Worm (Caenorhabditis elegans) whole organism, L3 larva: ENCODE results near the gene R10E11.5.

ENCODE experiments used
- ZK546.5 ChIP-seq: sonication (generic microtip); optimal IDR thresholded peaks from 2 replicates; lab custom pipeline; 2017; ENCODE audit warnings: missing biosample characterization, missing genetic modification characterization
- ama-1 ChIP-seq: fragments of 150-350 bp; optimal IDR thresholded peaks from 2 replicates; lab custom pipeline; 2018
- elt-2 ChIP-seq: sonication (generic microtip); optimal IDR thresholded peaks from 2 replicates; lab custom pipeline; 2016; ENCODE audit warnings: missing genetic modification reagents, mild to moderate bottlenecking, missing genetic modification characterization, missing compliant biosample characterization
- nhr-11 ChIP-seq: fragments of 150-350 bp; optimal IDR thresholded peaks from 2 replicates; lab custom pipeline; 2014; ENCODE audit warnings: missing biosample characterization, missing genetic modification characterization
- pha-4 ChIP-seq: fragments of 150-350 bp; optimal IDR thresholded peaks from 2 replicates; lab custom pipeline; 2014; ENCODE audit warnings: missing biosample characterization, missing genetic modification reagents, missing genetic modification characterization

- TF ChIP-seq nhr-11 (tag; lab: Kevin White, UChicago) = no peak
- TF ChIP-seq pha-4 (tag; lab: Kevin White, UChicago) = no peak
- no peak for TF ChIP-seq elt-2 (tag; lab: Kevin White, UChicago)
- no peak for TF ChIP-seq ama-1 (lab: Kevin White, UChicago)
- TF ChIP-seq ZK546.5 = no peak
Observed at ce11 chrIII:9789607-9790073, at the start of gene R10E11.5.
